Fruit fly (Drosophila melanogaster): ENCODE measurements around the gene CG34367.

Gene CG34367

DNA sequence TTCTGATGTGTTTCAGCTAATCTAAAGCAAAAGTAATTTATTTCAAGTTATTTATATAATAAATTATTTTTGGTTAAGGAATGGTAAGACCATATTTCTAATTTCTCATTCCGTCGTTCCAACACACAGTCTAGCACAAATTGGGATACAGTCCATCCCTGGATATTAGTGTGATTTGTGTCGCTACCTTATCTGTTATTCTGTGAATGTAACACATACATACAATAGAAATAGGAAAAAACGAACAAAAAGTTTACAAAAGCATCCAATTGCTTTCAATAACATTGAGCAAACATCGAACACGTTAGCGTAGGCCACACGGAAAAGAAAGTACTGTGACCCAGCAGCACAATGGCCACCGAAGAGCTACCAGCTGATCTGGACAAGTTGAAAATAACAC, 12.8 kb upstream of the CG34367 start, which contains the start of gene CG5056 (continued):
- TF ChIP-seq zen (tag; optimal IDR thresholded peaks at IDR 0.05) (peak; percentile 41), al (GFP tag; IDR thresholded peaks at IDR 0.05) (no peak; the same call in 1 of the 2 replicates), slou (GFP tag; optimal IDR thresholded peaks at IDR 0.05) (peak; percentile 27), trem (tag; optimal IDR thresholded peaks at IDR 0.05) (peak; percentile 69), CG13296 (GFP tag; optimal IDR thresholded peaks at IDR 0.05) (no peak), lbe (GFP tag; optimal IDR thresholded peaks at IDR 0.05) (peak; percentile 21), CG6689 (GFP tag; IDR thresholded peaks at IDR 0.05) (no peak), Taf1 (GFP tag; IDR thresholded peaks at IDR 0.05) (no peak), ewg (GFP tag; optimal IDR thresholded peaks at IDR 0.05) (peak; percentile 41), Atf3 (GFP tag; optimal IDR thresholded peaks at IDR 0.05) (no peak), YL-1 (GFP tag; optimal IDR thresholded peaks at IDR 0.05) (peak; percentile 78)

DNA sequence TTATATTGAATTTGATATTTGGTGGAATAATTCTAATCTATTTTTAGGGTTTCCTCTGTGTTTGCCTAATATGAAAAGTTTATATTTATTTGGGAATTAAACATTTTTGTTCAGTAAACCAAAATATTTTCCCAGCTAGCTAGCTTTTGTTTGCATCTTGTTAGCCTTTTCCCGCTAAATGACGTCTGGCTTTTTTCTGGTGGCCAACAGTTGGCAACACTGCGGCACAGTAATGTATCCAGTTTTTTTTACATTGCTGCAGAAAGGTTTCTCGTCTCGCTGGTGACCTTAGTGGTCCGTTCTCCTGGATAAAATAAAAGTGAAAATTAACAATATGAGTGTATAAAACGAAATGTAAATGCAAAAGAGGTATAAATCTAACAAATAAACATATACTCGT, 10.5 kb upstream of the CG34367 start, which contains the start of gene lft:
TSS of gene lft (plus strand) at position 243 of the 400 bp plus-strand sequence.
- TF ChIP-seq gce (GFP tag; IDR thresholded peaks at IDR 0.05) (no peak), HLH3B (GFP tag; IDR thresholded peaks at IDR 0.05) (no peak), Mes4 (GFP tag; optimal IDR thresholded peaks at IDR 0.05) (no peak), H15 (GFP tag; IDR thresholded peaks at IDR 0.05) (no peak), CG3065 (GFP tag; optimal IDR thresholded peaks at IDR 0.05) (no peak), CG32767 (GFP tag; IDR thresholded peaks at IDR 0.05) (no peak), zfh2 (GFP tag; optimal IDR thresholded peaks at IDR 0.05) (no peak), CG7271 (tag; optimal IDR thresholded peaks at IDR 0.05) (no peak), nom (GFP tag; optimal IDR thresholded peaks at IDR 0.05) (peak; percentile 2), CG12299 (tag; optimal IDR thresholded peaks at IDR 0.05) (no peak), Stat92E (GFP tag; optimal IDR thresholded peaks at IDR 0.05) (no peak), da (GFP tag; optimal IDR thresholded peaks at IDR 0.05) (no peak), CG10565 (GFP tag; optimal IDR thresholded peaks at IDR 0.05) (no peak), ewg (GFP tag; optimal IDR thresholded peaks at IDR 0.05) (no peak), stwl (tag; optimal IDR thresholded peaks at IDR 0.05) (peak; percentile 7), CG1603 (tag; optimal IDR thresholded peaks at IDR 0.05) (peak; percentile 51), CG2116 (GFP tag; optimal IDR thresholded peaks at IDR 0.05) (peak; percentile 16), CG6175 (GFP tag; IDR thresholded peaks at IDR 0.05) (no peak), cato (GFP tag; optimal IDR thresholded peaks at IDR 0.05; ENCODE audit: borderline replicate concordance) (no peak), CG34376 (GFP tag; optimal IDR thresholded peaks at IDR 0.05) (no peak), trh (GFP tag; optimal IDR thresholded peaks at IDR 0.05) (no peak), CG10654 (GFP tag; optimal IDR thresholded peaks at IDR 0.05) (no peak), ems (GFP tag; optimal IDR thresholded peaks at IDR 0.05) (no peak), CG13624 (GFP tag; optimal IDR thresholded peaks at IDR 0.05) (no peak), Nf-YB (GFP tag; optimal IDR thresholded peaks at IDR 0.05) (no peak), Meics (GFP tag; optimal IDR thresholded peaks at IDR 0.05) (no peak), CG31224 (GFP tag; IDR thresholded peaks at IDR 0.05) (no peak), Lhr (GFP tag; optimal IDR thresholded peaks at IDR 0.05) (no peak), bigmax (GFP tag; optimal IDR thresholded peaks at IDR 0.05) (no peak), CG6854 (GFP tag; optimal IDR thresholded peaks at IDR 0.05) (no peak), Hr51 (GFP tag; optimal IDR thresholded peaks at IDR 0.05) (no peak), CG14710 (tag; optimal IDR thresholded peaks at IDR 0.05) (peak; percentile 3), CG4617 (GFP tag; optimal IDR thresholded peaks at IDR 0.05; ENCODE audit: borderline replicate concordance) (peak; percentile 8), Dbx (GFP tag; IDR thresholded peaks at IDR 0.05) (no peak), dmrt11E (tag; optimal IDR thresholded peaks at IDR 0.05) (no peak), Bdp1 (GFP tag; optimal IDR thresholded peaks at IDR 0.05) (no peak), Sry-β (GFP tag; optimal IDR thresholded peaks at IDR 0.05) (peak; percentile 90), gem (tag; optimal IDR thresholded peaks at IDR 0.05) (no peak), trem (tag; optimal IDR thresholded peaks at IDR 0.05) (peak; percentile 42), CG18011 (GFP tag; optimal IDR thresholded peaks at IDR 0.05) (peak; percentile 81), CG11093 (GFP tag; IDR thresholded peaks at IDR 0.05) (no peak)

Data from whole organism, embryonic.